Worm (Caenorhabditis elegans): ENCODE measurements around the gene snr-4.

Gene snr-4

ce11 chrV:11958343-11959291, 20.9 kb downstream of the snr-4 start, which contains the start of gene F58H1.5:
Gene F58H1.5, plus strand, starts transcription at chrV:11958393.
- TF ChIP-seq mab-5 (tag; optimal IDR thresholded peaks at IDR 0.05) (peak; percentile 72), ztf-1 (GFP tag; conservative IDR thresholded peaks at IDR 0.05) (no peak)

ce11 chrV:11955617-11956016, 23.9 kb downstream of the snr-4 start:
- no peak for TF ChIP-seq nhr-25 (tag; optimal IDR thresholded peaks at IDR 0.05)
- no peak for TF ChIP-seq mab-5 (tag; optimal IDR thresholded peaks at IDR 0.05)
- TF ChIP-seq unc-55 (GFP tag; optimal IDR thresholded peaks at IDR 0.05) = no peak
- TF ChIP-seq Y55F3AM.14 (GFP tag; optimal IDR thresholded peaks at IDR 0.05) = no peak
- TF ChIP-seq mbf-1 (tag; optimal IDR thresholded peaks at IDR 0.05) = no peak
- TF ChIP-seq dmd-4 (tag; optimal IDR thresholded peaks at IDR 0.05) = no peak
- TF ChIP-seq mdl-1 (tag; optimal IDR thresholded peaks at IDR 0.05) = no peak
- no peak for TF ChIP-seq R02D3.7 (tag; optimal IDR thresholded peaks at IDR 0.05)

ce11 chrV:11953621-11954020, 25.9 kb downstream of the snr-4 start:
- TF ChIP-seq mdl-1 (tag; optimal IDR thresholded peaks at IDR 0.05) (no peak), crh-2 (tag; optimal IDR thresholded peaks at IDR 0.05) (no peak), gmeb-1 (tag; optimal IDR thresholded peaks at IDR 0.05) (no peak), Y55F3AM.14 (GFP tag; optimal IDR thresholded peaks at IDR 0.05) (no peak), elt-3 (tag; optimal IDR thresholded peaks at IDR 0.05) (no peak), ztf-1 (GFP tag; conservative IDR thresholded peaks at IDR 0.05) (no peak), ztf-11 (tag; optimal IDR thresholded peaks at IDR 0.05) (no peak), ztf-4 (tag; optimal IDR thresholded peaks at IDR 0.05) (no peak), sma-3 (GFP tag; optimal IDR thresholded peaks at IDR 0.05) (no peak), aly-2 (tag; optimal IDR thresholded peaks at IDR 0.05) (no peak), nhr-6 (tag; optimal IDR thresholded peaks at IDR 0.05) (no peak), mbf-1 (tag; optimal IDR thresholded peaks at IDR 0.05) (no peak)

DNA sequence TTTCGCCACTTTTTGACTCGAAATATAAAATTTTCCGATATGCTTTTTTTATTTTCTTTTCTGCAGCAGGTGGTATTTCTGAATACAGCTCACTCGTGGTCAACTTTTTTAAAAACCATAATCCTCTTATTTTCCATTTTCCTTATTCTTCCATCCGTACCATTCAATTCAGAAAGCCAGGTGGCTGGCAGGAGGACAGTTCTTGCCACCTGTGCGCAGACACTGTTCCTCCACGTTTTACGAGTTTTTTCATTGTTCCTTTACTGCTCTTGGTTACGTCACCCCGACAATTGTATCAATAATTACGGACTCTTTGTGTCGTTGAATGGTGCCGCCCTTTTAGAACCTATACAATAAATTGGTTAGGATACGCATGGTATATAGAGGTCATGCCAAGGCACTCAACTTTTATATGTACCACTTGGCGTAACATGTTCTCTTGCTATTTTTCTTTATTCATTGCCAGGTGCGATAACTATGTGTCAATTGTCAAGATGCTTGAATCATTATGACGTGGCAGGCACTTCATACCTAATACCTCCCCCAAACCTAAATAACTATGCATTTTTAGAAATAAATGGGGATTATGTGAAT, 26.6 kb downstream of the snr-4 start:
- no peak for TF ChIP-seq lin-11 (tag; optimal IDR thresholded peaks at IDR 0.05)

DNA sequence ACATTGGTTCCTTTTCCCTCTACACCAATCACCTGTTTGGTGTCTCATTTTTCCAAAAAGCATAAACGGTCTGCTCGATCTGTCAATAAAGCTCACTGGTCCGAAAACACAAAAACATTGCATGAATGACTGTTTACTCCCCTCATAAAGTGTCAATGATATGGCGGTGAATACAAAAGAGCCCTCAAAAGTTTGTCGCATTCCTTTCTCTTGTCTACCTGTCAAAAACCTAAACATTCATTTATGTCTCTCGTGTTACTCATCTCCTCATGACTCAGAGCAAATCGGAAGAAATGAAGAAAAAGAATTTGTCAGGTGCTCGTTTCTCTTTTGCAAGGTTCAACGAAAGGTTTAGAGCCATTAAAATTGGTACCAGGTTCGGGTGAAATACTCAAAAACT, 28.3 kb downstream of the snr-4 start:
- TF ChIP-seq sem-4 (tag; optimal IDR thresholded peaks at IDR 0.05) (no peak), nhr-23 (tag; optimal IDR thresholded peaks at IDR 0.05) (no peak), F13H6.1 (tag; optimal IDR thresholded peaks at IDR 0.05) (no peak), zag-1 (tag; optimal IDR thresholded peaks at IDR 0.05) (no peak)

- TF ChIP-seq elt-1 (tag; optimal IDR thresholded peaks at IDR 0.05) (peak; percentile 24), fos-1 (tag; optimal IDR thresholded peaks at IDR 0.05) (no peak), lin-11 (tag; optimal IDR thresholded peaks at IDR 0.05) (no peak)
Observed at ce11 chrV:11949509-11950117, 29.9 kb downstream of the snr-4 start.

ce11 chrV:11948581-11948980, 30.9 kb downstream of the snr-4 start:
- no peak for TF ChIP-seq peb-1 (tag; optimal IDR thresholded peaks at IDR 0.05)
- TF ChIP-seq ceh-16 (tag; optimal IDR thresholded peaks at IDR 0.05) = no peak
- no peak for TF ChIP-seq C34F6.9 (tag; optimal IDR thresholded peaks at IDR 0.05)
- no peak for TF ChIP-seq lin-13 (GFP tag; optimal IDR thresholded peaks at IDR 0.05)
- TF ChIP-seq R02D3.7 (tag; optimal IDR thresholded peaks at IDR 0.05) = no peak
- no peak for TF ChIP-seq nhr-12 (tag; optimal IDR thresholded peaks at IDR 0.05)
- TF ChIP-seq F13H6.1 (tag; optimal IDR thresholded peaks at IDR 0.05) = no peak
- TF ChIP-seq blmp-1 (tag; optimal IDR thresholded peaks at IDR 0.05; ENCODE audit: insufficient read depth) = no peak
